Worm (Caenorhabditis elegans): ENCODE data around the gene F07C3.16.

DNA sequence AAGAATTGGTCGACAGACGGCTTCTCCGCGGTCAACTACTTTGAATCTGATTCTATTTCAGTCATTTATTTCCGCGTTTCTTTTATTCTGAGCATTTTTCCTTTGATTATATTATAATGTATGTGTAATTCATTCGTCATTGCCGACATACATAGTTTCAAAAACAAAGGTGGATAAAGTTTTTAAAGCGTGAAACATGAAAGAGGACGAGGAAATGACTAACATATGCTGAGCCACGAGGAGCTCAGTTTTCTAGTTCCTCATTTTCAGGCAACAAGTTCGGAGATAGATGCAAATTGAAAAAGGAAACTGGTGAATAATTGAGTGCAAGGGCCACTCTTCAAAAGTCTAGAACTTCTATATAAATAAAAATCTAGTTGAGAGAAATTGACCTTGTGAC is 10.8 kb upstream of the F07C3.16 start:
- TF ChIP-seq flt-1 (GFP tag; IDR thresholded peaks at IDR 0.05): no peak
- no peak for TF ChIP-seq ama-1 (optimal IDR thresholded peaks at IDR 0.05)
- no peak for TF ChIP-seq F13C5.2 (tag; optimal IDR thresholded peaks at IDR 0.05)
- no peak for TF ChIP-seq hmg-4 (GFP tag; optimal IDR thresholded peaks at IDR 0.05)
- TF ChIP-seq sea-1 (GFP tag; conservative IDR thresholded peaks at IDR 0.05): no peak
- TF ChIP-seq ceh-36 (tag; optimal IDR thresholded peaks at IDR 0.05): no peak
- TF ChIP-seq tbx-11 (GFP tag; IDR thresholded peaks at IDR 0.05): no peak
- TF ChIP-seq pes-1 (GFP tag; IDR thresholded peaks at IDR 0.05): no peak
- TF ChIP-seq ceh-13 (GFP tag; optimal IDR thresholded peaks at IDR 0.05): no peak
- no peak for TF ChIP-seq tbx-37 (GFP tag; conservative IDR thresholded peaks at IDR 0.05)
- TF ChIP-seq ets-7 (tag; optimal IDR thresholded peaks at IDR 0.05): no peak
- no peak for TF ChIP-seq hnd-1 (tag; optimal IDR thresholded peaks at IDR 0.05)
- TF ChIP-seq hmbx-1 (tag; optimal IDR thresholded peaks at IDR 0.05): no peak
- TF ChIP-seq tra-4 (tag; optimal IDR thresholded peaks at IDR 0.05): no peak

Data from whole organism, early embryonic.